Fruit fly (Drosophila melanogaster): ENCODE results near the gene CG14439.

CG14439 gene

dm6 chrX:6756175-6756718 lies 8.9 kb downstream of the CG14439 start, which contains the start of gene sov:
Gene sov (plus strand): TSS chrX:6756322.
- TF ChIP-seq psq (optimal IDR thresholded peaks at IDR 0.05), result no peak
- no peak for TF ChIP-seq ttk (optimal IDR thresholded peaks at IDR 0.05)
- TF ChIP-seq h (optimal IDR thresholded peaks at IDR 0.05), result no peak
- no peak for TF ChIP-seq insv (optimal IDR thresholded peaks at IDR 0.05)
- TF ChIP-seq Sin3A (optimal IDR thresholded peaks at IDR 0.05), result no peak
- TF ChIP-seq Myc (optimal IDR thresholded peaks at IDR 0.05), result no peak

- TF ChIP-seq Sin3A (optimal IDR thresholded peaks at IDR 0.05), result no peak
These were observed 12.0 kb downstream of the CG14439 start for dm6 chrX:6759184-6759965.

- TF ChIP-seq ttk (optimal IDR thresholded peaks at IDR 0.05) (no peak), Myc (optimal IDR thresholded peaks at IDR 0.05) (no peak), psq (optimal IDR thresholded peaks at IDR 0.05) (no peak), Sin3A (optimal IDR thresholded peaks at IDR 0.05) (no peak), insv (optimal IDR thresholded peaks at IDR 0.05) (no peak), h (optimal IDR thresholded peaks at IDR 0.05) (no peak)
These were observed 23.6 kb downstream of the CG14439 start, which contains the start of gene Coq7 for dm6 chrX:6770924-6771323. Gene Coq7 (plus strand): TSS chrX:6771225.

dm6 chrX:6775622-6776021 lies 28.3 kb downstream of the CG14439 start:
- TF ChIP-seq psq (optimal IDR thresholded peaks at IDR 0.05) (no peak), h (optimal IDR thresholded peaks at IDR 0.05) (no peak)

- TF ChIP-seq ttk (optimal IDR thresholded peaks at IDR 0.05), result no peak
- no peak for TF ChIP-seq Sin3A (optimal IDR thresholded peaks at IDR 0.05)
- no peak for TF ChIP-seq h (optimal IDR thresholded peaks at IDR 0.05)
- TF ChIP-seq psq (optimal IDR thresholded peaks at IDR 0.05), result no peak
- no peak for TF ChIP-seq Myc (optimal IDR thresholded peaks at IDR 0.05)
- no peak for TF ChIP-seq insv (optimal IDR thresholded peaks at IDR 0.05)
These were observed 28.9 kb downstream of the CG14439 start for dm6 chrX:6776274-6776673.

dm6 chrX:6776934-6777333 lies 29.6 kb downstream of the CG14439 start:
- TF ChIP-seq insv (optimal IDR thresholded peaks at IDR 0.05) (no peak), h (optimal IDR thresholded peaks at IDR 0.05) (no peak), Sin3A (optimal IDR thresholded peaks at IDR 0.05) (no peak), psq (optimal IDR thresholded peaks at IDR 0.05) (no peak), Myc (optimal IDR thresholded peaks at IDR 0.05) (no peak), ttk (optimal IDR thresholded peaks at IDR 0.05) (no peak)

dm6 chrX:6777394-6777793 lies 30.1 kb downstream of the CG14439 start:
- no peak for TF ChIP-seq Sin3A (optimal IDR thresholded peaks at IDR 0.05)
- no peak for TF ChIP-seq psq (optimal IDR thresholded peaks at IDR 0.05)
- TF ChIP-seq Myc (optimal IDR thresholded peaks at IDR 0.05), result no peak
- no peak for TF ChIP-seq h (optimal IDR thresholded peaks at IDR 0.05)
- TF ChIP-seq insv (optimal IDR thresholded peaks at IDR 0.05), result no peak
- TF ChIP-seq ttk (optimal IDR thresholded peaks at IDR 0.05), result no peak

- TF ChIP-seq psq (optimal IDR thresholded peaks at IDR 0.05) (no peak), ttk (optimal IDR thresholded peaks at IDR 0.05) (no peak), Sin3A (optimal IDR thresholded peaks at IDR 0.05) (no peak), Myc (optimal IDR thresholded peaks at IDR 0.05) (no peak), h (optimal IDR thresholded peaks at IDR 0.05) (no peak), insv (optimal IDR thresholded peaks at IDR 0.05) (no peak)
These were observed 30.7 kb downstream of the CG14439 start for dm6 chrX:6778068-6778467.

dm6 chrX:6778780-6779179 lies 31.4 kb downstream of the CG14439 start:
- TF ChIP-seq psq (optimal IDR thresholded peaks at IDR 0.05), result no peak
- no peak for TF ChIP-seq insv (optimal IDR thresholded peaks at IDR 0.05)
- TF ChIP-seq Myc (optimal IDR thresholded peaks at IDR 0.05), result no peak
- TF ChIP-seq h (optimal IDR thresholded peaks at IDR 0.05), result no peak

dm6 chrX:6779609-6780139 lies 32.3 kb downstream of the CG14439 start, which contains the start of gene shf:
Gene shf (minus strand): TSS chrX:6779659.
- TF ChIP-seq Sin3A (optimal IDR thresholded peaks at IDR 0.05), result no peak
- TF ChIP-seq h (optimal IDR thresholded peaks at IDR 0.05), result no peak
- no peak for TF ChIP-seq Myc (optimal IDR thresholded peaks at IDR 0.05)
- TF ChIP-seq insv (optimal IDR thresholded peaks at IDR 0.05), result no peak
- no peak for TF ChIP-seq psq (optimal IDR thresholded peaks at IDR 0.05)
- TF ChIP-seq ttk (optimal IDR thresholded peaks at IDR 0.05), result no peak

dm6 chrX:6790944-6791343 lies 43.6 kb downstream of the CG14439 start:
- no peak for TF ChIP-seq insv (optimal IDR thresholded peaks at IDR 0.05)
- no peak for TF ChIP-seq psq (optimal IDR thresholded peaks at IDR 0.05)
- no peak for TF ChIP-seq Sin3A (optimal IDR thresholded peaks at IDR 0.05)
- TF ChIP-seq h (optimal IDR thresholded peaks at IDR 0.05), result no peak
- no peak for TF ChIP-seq ttk (optimal IDR thresholded peaks at IDR 0.05)
- TF ChIP-seq Myc (optimal IDR thresholded peaks at IDR 0.05), result no peak

- no peak for TF ChIP-seq h (optimal IDR thresholded peaks at IDR 0.05)
- no peak for TF ChIP-seq Myc (optimal IDR thresholded peaks at IDR 0.05)
- TF ChIP-seq Sin3A (optimal IDR thresholded peaks at IDR 0.05), result no peak
- no peak for TF ChIP-seq psq (optimal IDR thresholded peaks at IDR 0.05)
These were observed 44.2 kb downstream of the CG14439 start for dm6 chrX:6791531-6791930.

- TF ChIP-seq h (optimal IDR thresholded peaks at IDR 0.05) (no peak), Myc (optimal IDR thresholded peaks at IDR 0.05) (no peak), ttk (optimal IDR thresholded peaks at IDR 0.05) (no peak), psq (optimal IDR thresholded peaks at IDR 0.05) (no peak), Sin3A (optimal IDR thresholded peaks at IDR 0.05) (no peak), insv (optimal IDR thresholded peaks at IDR 0.05) (no peak)
These were observed 45.5 kb downstream of the CG14439 start for dm6 chrX:6792891-6793290.

All from Kc167 (cell line).